Worm (Caenorhabditis elegans) whole organism, L3 larva: ENCODE data around the gene acbp-4.

Experiments
- R02D3.7 ChIP-seq: fragments of 150-350 bp; optimal IDR thresholded peaks from 2 replicates; lab custom pipeline; 2014; ENCODE audit warnings: missing biosample characterization, missing genetic modification characterization
- aly-2 ChIP-seq: fragments of 150-350 bp; optimal IDR thresholded peaks from 2 replicates; lab custom pipeline; 2014; ENCODE audit warnings: missing biosample characterization, missing genetic modification characterization
- ama-1 ChIP-seq: fragments of 150-350 bp; optimal IDR thresholded peaks from 2 replicates; lab custom pipeline; 2018
- ceh-16 ChIP-seq: sonication (generic microtip); optimal IDR thresholded peaks from 2 replicates; lab custom pipeline; 2017; ENCODE audit warnings: missing biosample characterization, missing genetic modification characterization
- ceh-82 ChIP-seq: fragments of 150-350 bp; optimal IDR thresholded peaks from 2 replicates; lab custom pipeline; 2014; ENCODE audit warnings: missing biosample characterization, missing genetic modification characterization
- ceh-9 ChIP-seq: sonication (generic microtip); optimal IDR thresholded peaks from 2 replicates; lab custom pipeline; 2018; ENCODE audit warnings: missing biosample characterization, missing genetic modification characterization
- daf-12 ChIP-seq: fragments of 150-350 bp; optimal IDR thresholded peaks from 2 replicates; lab custom pipeline; 2014; ENCODE audit warnings: missing biosample characterization, missing genetic modification reagents, missing genetic modification characterization
- egl-5 ChIP-seq: fragments of 150-350 bp; optimal IDR thresholded peaks from 2 replicates; lab custom pipeline; 2017; ENCODE audit warnings: missing biosample characterization, missing genetic modification reagents, missing genetic modification characterization, inconsistent platforms
- elt-2 ChIP-seq: sonication (generic microtip); optimal IDR thresholded peaks from 2 replicates; lab custom pipeline; 2016; ENCODE audit warnings: missing genetic modification reagents, mild to moderate bottlenecking, missing genetic modification characterization, missing compliant biosample characterization
- elt-3 ChIP-seq, 3 experiments: fragments of 150-350 bp in 1 of 3; sonication (generic microtip) in 2 of 3; optimal IDR thresholded peaks; 2 replicates in 2 of 3; 4 replicates in 1 of 3; lab custom pipeline; 2014 to 2017; ENCODE audit warnings: missing biosample characterization in 3 of 3, missing genetic modification characterization in 3 of 3
- eor-1 ChIP-seq, 2 experiments: fragments of 150-350 bp; optimal IDR thresholded peaks; 2 replicates each; lab custom pipeline; 2014 to 2018; ENCODE audit warnings: missing biosample characterization in 2 of 2, missing genetic modification characterization in 2 of 2
- fkh-10 ChIP-seq: sonication (generic microtip); optimal IDR thresholded peaks from 2 replicates; lab custom pipeline; 2017; ENCODE audit warnings: missing biosample characterization, missing genetic modification reagents, missing genetic modification characterization
- fkh-2 ChIP-seq: fragments of 150-350 bp; optimal IDR thresholded peaks from 2 replicates; lab custom pipeline; 2014; ENCODE audit warnings: missing biosample characterization, missing genetic modification reagents, missing genetic modification characterization
- fos-1 ChIP-seq: fragments of 150-350 bp; optimal IDR thresholded peaks from 2 replicates; lab custom pipeline; 2014; ENCODE audit warnings: missing biosample characterization, missing genetic modification characterization
- hmg-11 ChIP-seq: sonication (generic microtip); optimal IDR thresholded peaks from 2 replicates; lab custom pipeline; 2016; ENCODE audit warnings: missing genetic modification characterization, missing compliant biosample characterization
- jun-1 ChIP-seq: fragments of 150-350 bp; optimal IDR thresholded peaks from 2 replicates; lab custom pipeline; 2014; ENCODE audit warnings: missing biosample characterization, missing genetic modification reagents, missing genetic modification characterization
- lin-15B ChIP-seq: fragments of 150-350 bp; optimal IDR thresholded peaks from 2 replicates; lab custom pipeline; 2014; ENCODE audit warnings: missing biosample characterization, missing genetic modification characterization
- lin-39 ChIP-seq: fragments of 150-350 bp; optimal IDR thresholded peaks from 2 replicates; lab custom pipeline; 2018; ENCODE audit warnings: missing biosample characterization, missing genetic modification reagents, missing genetic modification characterization
- lsy-12 ChIP-seq: sonication (generic microtip); optimal IDR thresholded peaks from 2 replicates; lab custom pipeline; 2016; ENCODE audit warnings: mild to moderate bottlenecking, missing genetic modification characterization, missing compliant biosample characterization
- mml-1 ChIP-seq: fragments of 150-350 bp; sonication (generic microtip); optimal IDR thresholded peaks from 3 replicates; lab custom pipeline; 2014; ENCODE audit warnings: missing biosample characterization, missing genetic modification characterization
- nfya-1 ChIP-seq: sonication (generic microtip); optimal IDR thresholded peaks from 2 replicates; lab custom pipeline; 2017; ENCODE audit warnings: missing genetic modification characterization, mild to moderate bottlenecking, missing compliant biosample characterization, antibody characterized with exemption, moderate library complexity; ENCODE audit not compliant: insufficient read depth
- nhr-12 ChIP-seq: fragments of 150-350 bp; optimal IDR thresholded peaks from 2 replicates; lab custom pipeline; 2014; ENCODE audit warnings: missing biosample characterization, missing genetic modification characterization
- nhr-23 ChIP-seq: fragments of 150-350 bp; optimal IDR thresholded peaks from 2 replicates; lab custom pipeline; 2014; ENCODE audit warnings: missing biosample characterization, missing genetic modification reagents, missing genetic modification characterization
- nhr-237 ChIP-seq: fragments of 150-350 bp; optimal IDR thresholded peaks from 2 replicates; lab custom pipeline; 2014; ENCODE audit warnings: missing biosample characterization, missing genetic modification characterization
- nhr-25 ChIP-seq: sonication (generic microtip); optimal IDR thresholded peaks from 2 replicates; lab custom pipeline; 2017; ENCODE audit warnings: missing biosample characterization, missing genetic modification characterization
- nhr-43 ChIP-seq: sonication (generic microtip); optimal IDR thresholded peaks from 2 replicates; lab custom pipeline; 2016; ENCODE audit warnings: mild to moderate bottlenecking, missing genetic modification characterization, missing compliant biosample characterization; ENCODE audit not compliant: poor library complexity, severe bottlenecking
- nhr-67 ChIP-seq: fragments of 150-350 bp; optimal IDR thresholded peaks from 2 replicates; lab custom pipeline; 2014; ENCODE audit warnings: missing biosample characterization, missing genetic modification characterization
- nhr-76 ChIP-seq: fragments of 150-350 bp; sonication (generic microtip); optimal IDR thresholded peaks from 5 replicates; lab custom pipeline; 2014; ENCODE audit warnings: missing biosample characterization, missing genetic modification characterization
- pha-4 ChIP-seq: fragments of 150-350 bp; optimal IDR thresholded peaks from 2 replicates; lab custom pipeline; 2014; ENCODE audit warnings: missing biosample characterization, missing genetic modification reagents, missing genetic modification characterization
- pqm-1 ChIP-seq: fragments of 150-350 bp; optimal IDR thresholded peaks from 2 replicates; lab custom pipeline; 2017; ENCODE audit warnings: missing biosample characterization, missing genetic modification characterization, inconsistent platforms
- skn-1 ChIP-seq: fragments of 150-350 bp; optimal IDR thresholded peaks from 2 replicates; lab custom pipeline; 2014; ENCODE audit warnings: missing biosample characterization, missing genetic modification characterization
- unc-39 ChIP-seq: sonication (generic microtip); optimal IDR thresholded peaks from 4 replicates; lab custom pipeline; 2017; ENCODE audit warnings: missing biosample characterization, missing genetic modification characterization
- unc-62 ChIP-seq: fragments of 150-350 bp; sonication (generic microtip); optimal IDR thresholded peaks from 4 replicates; lab custom pipeline; 2014; ENCODE audit warnings: missing biosample characterization, missing genetic modification reagents, missing genetic modification characterization
- ztf-11 ChIP-seq: fragments of 150-350 bp; optimal IDR thresholded peaks from 2 replicates; lab custom pipeline; 2014; ENCODE audit warnings: missing biosample characterization, missing genetic modification characterization
- ztf-4 ChIP-seq: fragments of 150-350 bp; optimal IDR thresholded peaks from 2 replicates; lab custom pipeline; 2014; ENCODE audit warnings: missing biosample characterization, missing genetic modification characterization

The acbp-4 gene

ce11 chrIII:7297045-7297680 lies 11.7 kb downstream of the acbp-4 start:
- TF ChIP-seq nhr-237 (no peak), nhr-23 (tag; lab: Kevin White, UChicago) (peak; percentile 61), hmg-11 (no peak), unc-39 (tag; lab: Kevin White, UChicago) (no peak), nhr-76 (no peak), nhr-25 (tag; lab: Kevin White, UChicago) (no peak), skn-1 (tag; lab: Kevin White, UChicago) (no peak), unc-62 (GFP tag; lab: Kevin White, UChicago) (peak; percentile 50), R02D3.7 (tag; lab: Kevin White, UChicago) (no peak), jun-1 (no peak), fos-1 (tag; lab: Kevin White, UChicago) (no peak), fkh-2 (no peak), ztf-11 (tag; lab: Kevin White, UChicago) (no peak), pqm-1 (no peak), lin-15B (tag; lab: Kevin White, UChicago) (no peak), aly-2 (tag; lab: Kevin White, UChicago) (no peak), nhr-67 (no peak), elt-2 (tag; lab: Kevin White, UChicago) (no peak), ama-1 (lab: Kevin White, UChicago) (peak; percentile 35), elt-3 (tag; optimal IDR thresholded peaks at IDR 0.05; lab: Kevin White, UChicago) (peak in 1 of 3 experiments; percentile 32)

ce11 chrIII:7296092-7296668 lies 12.7 kb downstream of the acbp-4 start:
- TF ChIP-seq egl-5 (tag; lab: Kevin White, UChicago) (peak; percentile 14), mml-1 (no peak), nhr-25 (tag; lab: Kevin White, UChicago) (peak; percentile 63), ceh-9 (tag; lab: Kevin White, UChicago) (no peak), nhr-23 (tag; lab: Kevin White, UChicago) (peak; percentile 20)
- TF ChIP-seq, all 47 proteins: peak for 3

- TF ChIP-seq hmg-11 (no peak), pha-4 (tag; lab: Kevin White, UChicago) (peak; percentile 52), ceh-9 (tag; lab: Kevin White, UChicago) (no peak), lsy-12 (tag; lab: Kevin White, UChicago) (no peak), daf-12 (tag; lab: Kevin White, UChicago) (no peak)
Measured at ce11 chrIII:7293075-7293684, 15.7 kb downstream of the acbp-4 start, which contains the start of gene cwf-19L2. Gene cwf-19L2, plus strand, starts transcription at chrIII:7293634.

- TF ChIP-seq ceh-9 (tag; lab: Kevin White, UChicago) (no peak), nhr-25 (tag; lab: Kevin White, UChicago) (peak; percentile 61), lin-39 (tag; lab: Kevin White, UChicago) (peak; percentile 7), ztf-11 (tag; lab: Kevin White, UChicago) (no peak), nhr-12 (tag; lab: Kevin White, UChicago) (no peak), hmg-11 (peak; percentile 17), ceh-16 (tag; lab: Kevin White, UChicago) (no peak), fkh-10 (GFP tag; lab: Kevin White, UChicago) (no peak), nhr-43 (tag; lab: Kevin White, UChicago) (no peak), eor-1 (tag; optimal IDR thresholded peaks at IDR 0.05; lab: Kevin White, UChicago) (no peak), ceh-82 (tag; lab: Kevin White, UChicago) (no peak), ztf-4 (tag; lab: Kevin White, UChicago) (no peak), pha-4 (tag; lab: Kevin White, UChicago) (peak; percentile 26), daf-12 (tag; lab: Kevin White, UChicago) (no peak), lin-15B (tag; lab: Kevin White, UChicago) (peak; percentile 15), nfya-1 (tag; lab: Kevin White, UChicago) (peak; percentile 54)
Measured at ce11 chrIII:7292569-7292968, 16.3 kb downstream of the acbp-4 start.
